Worm (Caenorhabditis elegans) whole organism, L3 larva: ENCODE data around the gene snap-29.

ENCODE experiments used
- elt-1 ChIP-seq: fragments of 150-350 bp; optimal IDR thresholded peaks from 2 replicates; lab custom pipeline; 2014; ENCODE audit warnings: missing biosample characterization, missing genetic modification characterization
- elt-3 ChIP-seq, 3 experiments: fragments of 150-350 bp in 1 of 3; sonication (generic microtip) in 2 of 3; optimal IDR thresholded peaks; 2 replicates in 2 of 3; 4 replicates in 1 of 3; lab custom pipeline; 2014 to 2017; ENCODE audit warnings: missing biosample characterization in 3 of 3, missing genetic modification characterization in 3 of 3
- nhr-25 ChIP-seq: sonication (generic microtip); optimal IDR thresholded peaks from 2 replicates; lab custom pipeline; 2017; ENCODE audit warnings: missing biosample characterization, missing genetic modification characterization
- pha-4 ChIP-seq: fragments of 150-350 bp; optimal IDR thresholded peaks from 2 replicates; lab custom pipeline; 2014; ENCODE audit warnings: missing biosample characterization, missing genetic modification reagents, missing genetic modification characterization
- pqm-1 ChIP-seq: fragments of 150-350 bp; optimal IDR thresholded peaks from 2 replicates; lab custom pipeline; 2017; ENCODE audit warnings: missing biosample characterization, missing genetic modification characterization, inconsistent platforms
- ztf-11 ChIP-seq: fragments of 150-350 bp; optimal IDR thresholded peaks from 2 replicates; lab custom pipeline; 2014; ENCODE audit warnings: missing biosample characterization, missing genetic modification characterization

ce11 chrIII:8824556-8824955 is 48.5 kb downstream of the snap-29 start:
- no peak for TF ChIP-seq pqm-1
- TF ChIP-seq ztf-11: no peak
- no peak for TF ChIP-seq elt-3 (tag; optimal IDR thresholded peaks at IDR 0.05; lab: Kevin White, UChicago)
- no peak for TF ChIP-seq nhr-25 (tag; lab: Kevin White, UChicago)
- no peak for TF ChIP-seq elt-1 (tag; lab: Kevin White, UChicago)
- no peak for TF ChIP-seq pha-4 (tag; lab: Kevin White, UChicago)
